Worm (Caenorhabditis elegans): ENCODE measurements around the gene oac-53.
"Not testable (repeated sequence)": the region's sequence is repeated elsewhere in the genome, so short reads cannot be mapped to it uniquely, and the experiment has no call there.

DNA sequence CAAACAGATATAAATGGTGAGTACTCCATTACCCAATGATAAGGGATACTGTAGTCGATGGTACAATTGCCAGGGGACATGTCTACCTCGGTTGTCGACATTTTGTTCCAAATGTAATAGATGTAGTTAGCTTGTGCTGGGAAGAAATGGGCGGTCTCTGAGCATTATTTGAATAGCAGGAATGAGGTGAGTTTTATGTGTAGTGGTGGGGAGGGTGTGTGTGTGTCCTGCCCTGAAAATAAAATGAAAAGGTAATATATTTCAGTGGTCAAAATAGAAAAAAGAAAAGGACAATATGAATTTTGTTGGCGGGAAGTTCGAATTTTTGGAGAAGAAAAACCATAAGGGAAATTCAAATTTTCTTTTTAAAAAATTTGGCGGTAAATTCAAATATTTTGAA, 33.0 kb upstream of the oac-53 start, which contains the start of gene Y70C5B.2:
- not testable (repeated sequence) for TF ChIP-seq let-526 (GFP tag; IDR thresholded peaks at IDR 0.05); egl-44 (GFP tag; IDR thresholded peaks at IDR 0.05); mel-28 (tag; optimal IDR thresholded peaks at IDR 0.05; ENCODE audit: borderline replicate concordance); dpl-1 (GFP tag; optimal IDR thresholded peaks at IDR 0.05); unc-62 (GFP tag; optimal IDR thresholded peaks at IDR 0.05); hmg-1.2 (GFP tag; IDR thresholded peaks at IDR 0.05); madf-10 (tag; optimal IDR thresholded peaks at IDR 0.05); Y56A3A.18 (GFP tag; IDR thresholded peaks at IDR 0.05); akir-1 (GFP tag; optimal IDR thresholded peaks at IDR 0.05); egl-18 (GFP tag; IDR thresholded peaks at IDR 0.05); efl-1 (GFP tag; optimal IDR thresholded peaks at IDR 0.05); rpc-1 (optimal IDR thresholded peaks at IDR 0.05); rpc-1 (tag; optimal IDR thresholded peaks at IDR 0.05); B0261.1 (tag; optimal IDR thresholded peaks at IDR 0.05); ztf-22 (GFP tag; optimal IDR thresholded peaks at IDR 0.05)

Data from whole organism, young adult.